Fruit fly (Drosophila melanogaster): ENCODE data around the gene Dyrk2.

- TF ChIP-seq CG8159 (tag; optimal IDR thresholded peaks at IDR 0.05) (no peak), CG13204 (GFP tag; optimal IDR thresholded peaks at IDR 0.05) (no peak), CG17806 (tag; optimal IDR thresholded peaks at IDR 0.05) (peak; percentile 18), CG9948 (tag; optimal IDR thresholded peaks at IDR 0.05) (no peak), CG8301 (tag; optimal IDR thresholded peaks at IDR 0.05) (no peak), Pif1A (GFP tag; optimal IDR thresholded peaks at IDR 0.05) (peak; percentile 55), CG12605 (GFP tag; IDR thresholded peaks at IDR 0.05) (peak; percentile 67), Snoo (tag; optimal IDR thresholded peaks at IDR 0.05) (peak; percentile 11), gl (tag; optimal IDR thresholded peaks at IDR 0.05) (peak; percentile 25), CG15710 (tag; optimal IDR thresholded peaks at IDR 0.05) (no peak)
These were observed 7.2 kb downstream of the Dyrk2 start for dm6 chr2L:14226694-14227093.

Measured in whole organism, pupa.